Worm (Caenorhabditis elegans) whole organism, young adult: Measurements from ENCODE around the gene sre-45.

Experiments
- B0261.1 ChIP-seq: sonication (generic microtip); optimal IDR thresholded peaks from 2 replicates; lab custom pipeline; 2016; ENCODE audit warnings: mild to moderate bottlenecking, missing genetic modification characterization, moderate library complexity, missing compliant biosample characterization
- B0336.3 ChIP-seq: fragments of 200-800 bp; sonication (Bioruptor generic); IDR thresholded peaks from 2 replicates; pipeline ENCODE4 v1.3.6; 2022; ENCODE audit warnings: missing genetic modification characterization, missing compliant biosample characterization
- C06A6.2 ChIP-seq: fragments of 200-800 bp; sonication (Bioruptor generic); conservative IDR thresholded peaks from 2 replicates; pipeline ENCODE4 v1.3.6; 2022; ENCODE audit warnings: missing genetic modification characterization, missing compliant biosample characterization
- F22D6.2 ChIP-seq: sonication (generic microtip); optimal IDR thresholded peaks from 2 replicates; lab custom pipeline; 2016; ENCODE audit warnings: mild to moderate bottlenecking, missing genetic modification characterization, missing compliant biosample characterization
- F23B12.7 ChIP-seq: sonication (generic microtip); optimal IDR thresholded peaks from 2 replicates; lab custom pipeline; 2017; ENCODE audit warnings: missing genetic modification characterization, mild to moderate bottlenecking, missing compliant biosample characterization, antibody characterized with exemption, moderate library complexity; ENCODE audit not compliant: insufficient read depth
- F33H1.4 ChIP-seq: fragments of 200-800 bp; sonication (Bioruptor generic); IDR thresholded peaks from 2 replicates; pipeline ENCODE4 v1.3.6; 2022; ENCODE audit warnings: missing genetic modification reagents, missing genetic modification characterization, missing compliant biosample characterization
- F52B5.7 ChIP-seq: sonication (generic microtip); optimal IDR thresholded peaks from 2 replicates; lab custom pipeline; 2016; ENCODE audit warnings: mild to moderate bottlenecking, missing genetic modification characterization, missing compliant biosample characterization
- F57C9.4 ChIP-seq: sonication (generic microtip); optimal IDR thresholded peaks from 2 replicates; lab custom pipeline; 2017; ENCODE audit warnings: mild to moderate bottlenecking, missing genetic modification characterization, missing compliant biosample characterization
- T26A5.8 ChIP-seq: sonication (generic microtip); optimal IDR thresholded peaks from 2 replicates; lab custom pipeline; 2016; ENCODE audit warnings: missing genetic modification characterization, missing compliant biosample characterization
- Y53F4B.3 ChIP-seq: fragments of 200-800 bp; sonication (Bioruptor generic); IDR thresholded peaks from 2 replicates; pipeline ENCODE4 v1.3.6; 2022; ENCODE audit warnings: missing genetic modification reagents, missing genetic modification characterization, missing compliant biosample characterization
- Y56A3A.18 ChIP-seq: fragments of 200-800 bp; sonication (Bioruptor generic); IDR thresholded peaks from 2 replicates; pipeline ENCODE4 v1.3.6; 2022; ENCODE audit warnings: missing genetic modification reagents, missing genetic modification characterization, missing compliant biosample characterization
- Y95B8A.8 ChIP-seq: fragments of 200-800 bp; sonication (Bioruptor generic); IDR thresholded peaks from 2 replicates; pipeline ENCODE4 v1.3.6; 2022; ENCODE audit warnings: missing genetic modification reagents, missing genetic modification characterization, missing compliant biosample characterization
- ama-1 ChIP-seq, 3 experiments: fragments of 150-350 bp in 1 of 3; sonication (generic microtip) in 2 of 3; optimal IDR thresholded peaks; 2 replicates each; lab custom pipeline; 2014 to 2018; ENCODE audit warnings: missing biosample characterization in 2 of 3, missing genetic modification characterization in 2 of 3, missing genetic modification reagents in 2 of 3
- ccch-3 ChIP-seq: fragments of 200-800 bp; sonication (Bioruptor generic); optimal IDR thresholded peaks from 2 replicates; lab custom pipeline; 2018; ENCODE audit warnings: mild to moderate bottlenecking, missing genetic modification characterization, missing compliant biosample characterization
- cebp-1 ChIP-seq, 2 experiments: fragments of 200-800 bp in 1 of 2; sonication (Bioruptor generic) in 1 of 2; sonication (generic microtip) in 1 of 2; IDR thresholded peaks in 1 of 2; optimal IDR thresholded peaks in 1 of 2; 2 replicates each; pipeline versions ENCODE4 v1.3.6 to Lab custom; 2017 to 2022; ENCODE audit warnings: missing compliant biosample characterization in 2 of 2, missing genetic modification characterization in 2 of 2, mild to moderate bottlenecking in 1 of 2, missing genetic modification reagents in 1 of 2, moderate library complexity in 1 of 2
- ceh-79 ChIP-seq: sonication (generic microtip); optimal IDR thresholded peaks from 2 replicates; lab custom pipeline; 2017; ENCODE audit warnings: mild to moderate bottlenecking, missing genetic modification characterization, missing compliant biosample characterization
- egl-18 ChIP-seq: fragments of 200-800 bp; sonication (Bioruptor generic); IDR thresholded peaks from 2 replicates; pipeline ENCODE4 v1.3.6; 2022; ENCODE audit warnings: missing genetic modification reagents, missing genetic modification characterization, missing compliant biosample characterization
- ets-4 ChIP-seq: fragments of 200-800 bp; sonication (Bioruptor generic); optimal IDR thresholded peaks from 2 replicates; lab custom pipeline; 2018; ENCODE audit warnings: mild to moderate bottlenecking, missing genetic modification characterization, missing compliant biosample characterization
- lin-40 ChIP-seq: sonication (generic microtip); optimal IDR thresholded peaks from 2 replicates; lab custom pipeline; 2016; ENCODE audit warnings: missing genetic modification characterization, mild to moderate bottlenecking, missing compliant biosample characterization, missing genotype, missing genetic modification reagents
- lin-54 ChIP-seq: fragments of 200-800 bp; sonication (Bioruptor generic); optimal IDR thresholded peaks from 2 replicates; lab custom pipeline; 2018; ENCODE audit warnings: mild to moderate bottlenecking, missing genetic modification characterization, missing compliant biosample characterization
- lir-1 ChIP-seq: fragments of 200-800 bp; sonication (Bioruptor generic); conservative IDR thresholded peaks from 2 replicates; pipeline ENCODE4 v1.3.6; 2022; ENCODE audit warnings: missing genetic modification reagents, missing genetic modification characterization, missing compliant biosample characterization
- lsy-27 ChIP-seq: sonication (generic microtip); optimal IDR thresholded peaks from 2 replicates; lab custom pipeline; 2017; ENCODE audit warnings: missing genetic modification characterization, mild to moderate bottlenecking, missing compliant biosample characterization, antibody characterized with exemption, missing genotype, borderline replicate concordance; ENCODE audit not compliant: insufficient read depth
- mel-28 ChIP-seq: sonication (generic microtip); optimal IDR thresholded peaks from 2 replicates; lab custom pipeline; 2016; ENCODE audit warnings: borderline replicate concordance, mild to moderate bottlenecking, missing genetic modification characterization, missing compliant biosample characterization
- nhr-120 ChIP-seq: fragments of 200-800 bp; sonication (Bioruptor generic); IDR thresholded peaks from 2 replicates; pipeline ENCODE4 v1.3.6; 2022; ENCODE audit warnings: missing genetic modification characterization, missing compliant biosample characterization
- rec-8 ChIP-seq, 2 experiments: sonication (generic microtip); optimal IDR thresholded peaks; 2 replicates each; lab custom pipeline; 2016; ENCODE audit warnings: mild to moderate bottlenecking in 2 of 2, missing genetic modification characterization in 2 of 2, missing genetic modification reagents in 2 of 2, missing genotype in 2 of 2, missing biosample characterization in 1 of 2, missing compliant biosample characterization in 1 of 2, moderate library complexity in 1 of 2
- repo-1 ChIP-seq: sonication (generic microtip); optimal IDR thresholded peaks from 2 replicates; lab custom pipeline; 2017; ENCODE audit warnings: mild to moderate bottlenecking, missing genetic modification characterization, missing compliant biosample characterization
- sdz-38 ChIP-seq: sonication (generic microtip); optimal IDR thresholded peaks from 2 replicates; lab custom pipeline; 2016; ENCODE audit warnings: missing genotype, missing genetic modification characterization, missing compliant biosample characterization
- snpc-3.4 ChIP-seq: sonication (generic microtip); optimal IDR thresholded peaks from 2 replicates; lab custom pipeline; 2017; ENCODE audit warnings: missing genetic modification characterization, mild to moderate bottlenecking, missing compliant biosample characterization, antibody characterized with exemption, moderate library complexity, missing genotype, missing genetic modification reagents
- snpc-4 ChIP-seq, 5 experiments: fragments of 150-350 bp in 1 of 5; sonication (generic microtip) in 4 of 5; optimal IDR thresholded peaks; 2 replicates each; lab custom pipeline; 2014 to 2018; ENCODE audit warnings: missing genetic modification characterization in 5 of 5, missing biosample characterization in 3 of 5, antibody characterized with exemption in 2 of 5, mild to moderate bottlenecking in 2 of 5, missing compliant biosample characterization in 2 of 5, missing genotype in 2 of 5, moderate library complexity in 2 of 5, missing genetic modification reagents in 1 of 5
- somi-1 ChIP-seq: fragments of 200-800 bp; sonication (Bioruptor generic); optimal IDR thresholded peaks from 2 replicates; lab custom pipeline; 2018; ENCODE audit warnings: mild to moderate bottlenecking, missing genetic modification characterization, missing compliant biosample characterization
- unc-130 ChIP-seq: sonication (generic microtip); optimal IDR thresholded peaks from 2 replicates; lab custom pipeline; 2016; ENCODE audit warnings: missing genetic modification reagents, missing genetic modification characterization, missing compliant biosample characterization
- unc-62 ChIP-seq: fragments of 150-350 bp; optimal IDR thresholded peaks from 2 replicates; lab custom pipeline; 2014; ENCODE audit warnings: missing biosample characterization, missing genetic modification reagents, missing genetic modification characterization
- ztf-18 ChIP-seq: sonication (generic microtip); optimal IDR thresholded peaks from 2 replicates; lab custom pipeline; 2016; ENCODE audit warnings: missing genotype, mild to moderate bottlenecking, missing genetic modification characterization, missing compliant biosample characterization
- ztf-6 ChIP-seq: fragments of 200-800 bp; sonication (Bioruptor generic); IDR thresholded peaks from 2 replicates; pipeline ENCODE4 v1.3.6; 2022; ENCODE audit warnings: missing genetic modification reagents, missing genetic modification characterization, missing compliant biosample characterization

The sre-45 gene

ce11 chrII:13479424-13479823 lies 38.3 kb upstream of the sre-45 start:
- no peak for TF ChIP-seq ama-1 (optimal IDR thresholded peaks at IDR 0.05; lab: Kevin White, UChicago)
- no peak for TF ChIP-seq ama-1 (GFP tag; optimal IDR thresholded peaks at IDR 0.05; lab: Kevin White, UChicago)
- no peak for TF ChIP-seq Y95B8A.8 (GFP tag; lab: Robert Waterston, UW)
- no peak for TF ChIP-seq ceh-79 (tag; lab: Kevin White, UChicago)
- TF ChIP-seq F33H1.4 (GFP tag; lab: Robert Waterston, UW): no peak
- no peak for TF ChIP-seq C06A6.2 (GFP tag; lab: Robert Waterston, UW)
- TF ChIP-seq somi-1 (GFP tag; lab: Kevin White, UChicago): no peak
- no peak for TF ChIP-seq F52B5.7 (tag; lab: Kevin White, UChicago)
- TF ChIP-seq snpc-4 (GFP tag; optimal IDR thresholded peaks at IDR 0.05; lab: Kevin White, UChicago): no peak
- no peak for TF ChIP-seq snpc-4 (tag; optimal IDR thresholded peaks at IDR 0.05; lab: Kevin White, UChicago)
- TF ChIP-seq F22D6.2 (tag; lab: Kevin White, UChicago): no peak
- no peak for TF ChIP-seq rec-8 (tag; optimal IDR thresholded peaks at IDR 0.05; lab: Kevin White, UChicago)
- TF ChIP-seq F57C9.4: no peak
- TF ChIP-seq B0336.3 (GFP tag; lab: Robert Waterston, UW): no peak
- TF ChIP-seq ets-4: no peak
- TF ChIP-seq lin-40 (tag; lab: Kevin White, UChicago): no peak
- no peak for TF ChIP-seq repo-1 (tag; lab: Kevin White, UChicago)
- TF ChIP-seq Y53F4B.3 (GFP tag; lab: Robert Waterston, UW): no peak
- TF ChIP-seq, all 124 proteins: peak for 0

ce11 chrII:13481781-13482455 lies 35.8 kb upstream of the sre-45 start, which contains the start of gene E01G4.6:
TSS of gene E01G4.6 (plus strand) at chrII:13482405.
- TF ChIP-seq nhr-120 (no peak), B0336.3 (GFP tag; lab: Robert Waterston, UW) (no peak), Y56A3A.18 (GFP tag; lab: Robert Waterston, UW) (no peak), cebp-1 (GFP tag; IDR thresholded peaks at IDR 0.05; lab: Robert Waterston, UW) (no peak), cebp-1 (tag; optimal IDR thresholded peaks at IDR 0.05; lab: Kevin White, UChicago) (no peak), ccch-3 (GFP tag; lab: Kevin White, UChicago) (no peak), unc-62 (GFP tag; lab: Kevin White, UChicago) (no peak), egl-18 (GFP tag; lab: Robert Waterston, UW) (no peak), snpc-3.4 (no peak), mel-28 (tag; lab: Kevin White, UChicago) (no peak), repo-1 (tag; lab: Kevin White, UChicago) (no peak), lin-54 (GFP tag; lab: Kevin White, UChicago) (no peak), T26A5.8 (tag; lab: Kevin White, UChicago) (no peak), ztf-6 (GFP tag; lab: Robert Waterston, UW) (no peak), ztf-18 (tag; lab: Kevin White, UChicago) (no peak), F23B12.7 (tag; lab: Kevin White, UChicago) (no peak), lir-1 (GFP tag; lab: Robert Waterston, UW) (no peak), unc-130 (no peak), B0261.1 (tag; lab: Kevin White, UChicago) (no peak), lsy-27 (no peak), sdz-38 (tag; lab: Kevin White, UChicago) (no peak)
